Fruit fly (Drosophila melanogaster) whole organism, pupa: Measurements from ENCODE around the gene CG9593.

Experiments used
- CG10348 ChIP-seq: fragments of 200-800 bp; sonication (Bioruptor generic); IDR thresholded peaks from 2 replicates; pipeline ENCODE4 v1.3.6; 2022; ENCODE audit warnings: missing biosample characterization, missing genetic modification characterization
- CG12605 ChIP-seq: fragments of 200-800 bp; sonication (Bioruptor generic); IDR thresholded peaks from 2 replicates; pipeline ENCODE4 v1.3.6; 2022; ENCODE audit warnings: missing biosample characterization, missing genetic modification characterization
- CG13204 ChIP-seq: fragments of 200-800 bp; sonication (Bioruptor generic); optimal IDR thresholded peaks from 2 replicates; lab custom pipeline; 2018; ENCODE audit warnings: missing biosample characterization, mild to moderate bottlenecking, missing genetic modification characterization, moderate library complexity
- CG14655 ChIP-seq: fragments of 200-800 bp; sonication (Bioruptor generic); optimal IDR thresholded peaks from 3 replicates; lab custom pipeline; 2017; ENCODE audit warnings: mild to moderate bottlenecking, missing biosample characterization, missing genetic modification reagents, missing genetic modification characterization
- CG15710 ChIP-seq: fragments of 200-800 bp; sonication (Bioruptor generic); optimal IDR thresholded peaks from 2 replicates; lab custom pipeline; 2018; ENCODE audit warnings: missing biosample characterization, mild to moderate bottlenecking, missing genetic modification characterization, moderate library complexity
- CG17806 ChIP-seq: fragments of 200-800 bp; sonication (Bioruptor generic); optimal IDR thresholded peaks from 2 replicates; lab custom pipeline; 2018; ENCODE audit warnings: missing biosample characterization, mild to moderate bottlenecking, missing genetic modification characterization, moderate library complexity
- CG32121 ChIP-seq: fragments of 200-800 bp; sonication (Bioruptor generic); IDR thresholded peaks from 2 replicates; pipeline ENCODE4 v1.3.6; 2022; ENCODE audit warnings: missing biosample characterization, missing genetic modification characterization
- CG34367 ChIP-seq: fragments of 200-800 bp; sonication (Bioruptor generic); optimal IDR thresholded peaks from 2 replicates; lab custom pipeline; 2018; ENCODE audit warnings: missing biosample characterization, mild to moderate bottlenecking, missing genetic modification characterization
- CG4496 ChIP-seq: fragments of 200-800 bp; sonication (Bioruptor generic); IDR thresholded peaks from 3 replicates; pipeline ENCODE4 v1.3.6; 2022; ENCODE audit warnings: missing biosample characterization, missing genetic modification characterization
- CG8159 ChIP-seq: fragments of 200-800 bp; sonication (Bioruptor generic); optimal IDR thresholded peaks from 3 replicates; lab custom pipeline; 2018; ENCODE audit warnings: missing biosample characterization, mild to moderate bottlenecking, missing genetic modification characterization, moderate library complexity
- CG8301 ChIP-seq: fragments of 200-800 bp; sonication (Bioruptor generic); optimal IDR thresholded peaks from 2 replicates; lab custom pipeline; 2018; ENCODE audit warnings: missing biosample characterization, mild to moderate bottlenecking, missing genetic modification characterization
- CG9948 ChIP-seq: fragments of 200-800 bp; sonication (Bioruptor generic); optimal IDR thresholded peaks from 2 replicates; lab custom pipeline; 2018; ENCODE audit warnings: missing biosample characterization, mild to moderate bottlenecking, missing genetic modification characterization, moderate library complexity
- D1 ChIP-seq: fragments of 200-800 bp; sonication (Bioruptor generic); optimal IDR thresholded peaks from 2 replicates; lab custom pipeline; 2018; ENCODE audit warnings: missing biosample characterization, mild to moderate bottlenecking, missing genetic modification characterization, moderate library complexity
- EcR ChIP-seq: fragments of 200-800 bp; sonication (Bioruptor generic); optimal IDR thresholded peaks from 3 replicates; lab custom pipeline; 2019; ENCODE audit warnings: missing biosample characterization, missing genetic modification characterization, mild to moderate bottlenecking, moderate library complexity, missing genetic modification reagents
- Ets98B ChIP-seq: fragments of 200-800 bp; sonication (Bioruptor generic); IDR thresholded peaks from 2 replicates; pipeline ENCODE4 v1.3.6; 2022; ENCODE audit warnings: missing biosample characterization, missing genetic modification characterization
- Pif1A ChIP-seq: fragments of 200-800 bp; sonication (Bioruptor generic); optimal IDR thresholded peaks from 3 replicates; lab custom pipeline; 2016; ENCODE audit warnings: missing biosample characterization, missing genetic modification characterization
- Pif1B ChIP-seq: fragments of 200-800 bp; sonication (Bioruptor generic); optimal IDR thresholded peaks from 3 replicates; lab custom pipeline; 2016; ENCODE audit warnings: missing biosample characterization, missing genetic modification characterization
- Snoo ChIP-seq: fragments of 200-800 bp; sonication (Bioruptor generic); optimal IDR thresholded peaks from 3 replicates; lab custom pipeline; 2017; ENCODE audit warnings: missing biosample characterization, mild to moderate bottlenecking, missing genetic modification characterization, inconsistent platforms
- gl ChIP-seq: fragments of 200-800 bp; sonication (Bioruptor generic); optimal IDR thresholded peaks from 2 replicates; lab custom pipeline; 2018; ENCODE audit warnings: missing biosample characterization, mild to moderate bottlenecking, missing genetic modification characterization
- rn ChIP-seq: fragments of 200-800 bp; sonication (Bioruptor generic); IDR thresholded peaks from 2 replicates; pipeline ENCODE4 v1.3.6; 2022; ENCODE audit warnings: missing biosample characterization, missing genetic modification characterization

CG9593 gene

DNA sequence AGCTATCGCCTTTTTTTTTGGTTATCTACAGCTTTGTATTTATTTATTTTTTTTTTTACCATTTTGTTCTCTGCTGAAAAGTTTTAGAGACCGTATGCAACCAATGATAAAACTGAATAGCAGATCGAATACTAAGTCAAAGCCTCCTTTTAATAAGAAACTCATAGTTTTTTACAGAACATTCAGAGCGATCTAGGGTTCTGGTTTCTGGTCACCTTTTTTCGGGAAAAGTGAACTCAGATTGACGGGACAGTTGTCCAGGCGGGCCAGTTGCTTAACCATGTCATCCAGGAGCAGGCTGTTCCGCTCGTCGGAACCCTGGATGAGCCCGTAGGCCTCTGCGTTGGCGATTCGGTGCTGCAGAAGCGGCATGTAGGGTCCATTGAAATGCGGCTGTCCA, 31.3 kb downstream of the CG9593 start, which contains the start of gene CG43318:
Gene CG43318, minus strand, starts transcription at position 101 of the 400 bp plus-strand sequence.
- TF ChIP-seq CG12605 (GFP tag; lab: Robert Waterston, UW) (no peak), CG4496 (no peak), CG32121 (GFP tag; lab: Robert Waterston, UW) (no peak)

DNA sequence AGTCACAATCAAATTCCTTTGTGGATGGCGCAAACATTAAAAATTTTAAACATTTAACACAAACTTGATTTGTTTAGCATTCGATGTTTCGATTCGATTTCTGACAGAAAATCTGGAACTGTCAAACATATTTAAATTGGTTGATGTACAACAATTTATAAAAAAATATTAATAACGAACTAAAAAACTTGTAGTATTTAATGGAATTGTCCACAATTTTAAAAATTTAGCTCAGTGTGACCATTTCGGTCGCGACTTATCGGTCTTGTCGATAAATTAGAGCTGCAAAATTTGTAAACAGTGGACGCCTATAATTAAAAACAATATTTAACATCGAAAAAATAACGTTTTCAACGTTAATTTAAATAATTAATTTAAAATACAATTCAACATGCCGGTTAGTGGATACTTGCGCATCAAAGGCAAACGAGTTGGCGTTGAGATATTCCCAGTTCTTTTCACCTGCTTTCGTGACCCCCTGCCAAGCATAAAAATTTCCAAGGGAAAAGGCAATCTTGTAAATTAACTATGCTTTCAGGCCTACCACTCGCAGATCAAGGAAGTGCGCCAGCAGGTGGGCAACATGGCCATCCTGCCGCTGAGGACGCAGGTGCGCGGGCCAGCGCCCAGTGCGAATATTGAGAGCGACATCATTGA, 32.4 kb downstream of the CG9593 start, which contains the start of the genes CG43317 and Arpc3A:
Gene CG43317, minus strand, starts transcription at position 51 of the 657 bp plus-strand sequence.
Gene Arpc3A, plus strand, starts transcription at position 274 of the 657 bp plus-strand sequence.
- TF ChIP-seq D1 (no peak), Snoo (tag; lab: Kevin White, UChicago) (no peak), EcR (no peak), CG15710 (tag; lab: Kevin White, UChicago) (no peak), CG8301 (tag; lab: Kevin White, UChicago) (no peak), CG17806 (tag; lab: Kevin White, UChicago) (no peak), CG13204 (GFP tag; lab: Kevin White, UChicago) (no peak), CG14655 (GFP tag; lab: Kevin White, UChicago) (no peak), gl (no peak), CG32121 (GFP tag; lab: Robert Waterston, UW) (no peak), rn (GFP tag; lab: Robert Waterston, UW) (no peak), CG9948 (tag; lab: Kevin White, UChicago) (no peak), Pif1B (GFP tag; lab: Kevin White, UChicago) (no peak)

DNA sequence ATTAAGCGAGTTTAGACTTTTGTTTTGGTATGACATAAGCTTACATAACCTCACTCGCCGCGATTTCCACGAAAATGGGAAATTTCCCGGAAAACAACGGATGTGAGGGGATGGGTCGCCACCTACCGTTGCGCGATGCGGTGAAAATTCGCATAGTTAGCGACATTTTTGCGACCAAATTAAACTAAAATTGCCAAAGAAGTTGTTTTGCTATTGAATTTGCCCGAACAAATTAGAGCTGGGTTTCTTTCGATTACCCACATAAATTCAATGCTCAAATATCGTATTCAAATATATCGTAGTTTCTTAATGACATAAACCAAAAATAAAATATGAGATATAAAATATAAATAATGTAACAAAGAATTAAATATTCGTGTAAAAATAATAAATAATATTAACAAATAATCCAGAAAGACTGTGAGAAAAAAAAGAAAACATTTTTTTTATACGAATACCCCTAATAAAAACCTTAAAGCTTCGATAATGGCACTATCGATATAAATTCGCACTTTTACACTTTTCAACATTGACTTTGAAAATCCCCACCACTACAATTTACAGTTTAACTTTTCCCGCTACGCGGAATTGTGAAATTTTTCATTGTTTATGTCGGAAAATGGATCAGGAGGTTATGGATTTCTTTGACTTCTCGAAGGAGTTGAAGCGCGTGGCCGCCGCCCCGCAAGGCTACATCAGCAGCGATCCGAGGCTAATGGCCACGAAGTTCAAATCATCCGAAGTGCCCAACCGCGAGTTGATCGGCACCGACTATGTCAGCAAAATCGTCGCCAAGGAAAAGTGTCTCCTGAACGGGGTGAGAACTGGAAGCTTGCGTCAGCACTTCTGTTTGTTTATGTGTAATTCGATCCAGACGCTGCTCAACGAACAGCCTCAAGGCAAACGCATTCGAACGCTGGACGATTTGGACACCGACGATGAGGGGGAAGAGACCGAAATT, 35.1 kb downstream of the CG9593 start, which contains the start of the genes ND-23 and spn-E:
Gene ND-23, minus strand, starts transcription at position 254 of the 961 bp plus-strand sequence.
Gene spn-E, plus strand, starts transcription at position 556 of the 961 bp plus-strand sequence.
- TF ChIP-seq CG4496 (0 out of 3 replicates have a peak, but pooled peaks have one; percentile 7), CG13204 (GFP tag; lab: Kevin White, UChicago) (no peak), CG15710 (tag; lab: Kevin White, UChicago) (peak; percentile 39), CG17806 (tag; lab: Kevin White, UChicago) (peak; percentile 14), rn (GFP tag; lab: Robert Waterston, UW) (no peak), Ets98B (no peak), Pif1A (GFP tag; lab: Kevin White, UChicago) (no peak)

DNA sequence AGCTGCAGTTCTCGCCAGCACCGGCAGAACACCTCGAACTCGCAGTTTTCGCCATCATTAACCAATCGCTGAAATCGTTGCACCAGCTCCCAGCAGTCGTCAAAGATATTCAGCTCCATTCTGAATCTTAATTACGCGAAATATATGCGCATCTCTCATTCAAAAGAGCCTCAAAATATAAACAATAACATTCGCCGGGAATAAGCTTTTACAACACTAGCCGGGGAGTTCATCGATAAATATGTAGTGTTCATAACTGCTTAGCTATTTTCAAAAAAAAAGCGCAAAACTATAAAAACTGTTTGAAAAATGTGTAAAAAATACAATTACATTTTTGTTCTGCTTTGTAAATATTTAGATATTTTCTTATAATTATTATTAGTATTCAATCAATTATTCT, 37.2 kb downstream of the CG9593 start, which contains the start of gene Pbp45:
Gene Pbp45, minus strand, starts transcription at position 222 of the 400 bp plus-strand sequence.
- TF ChIP-seq Pif1A (GFP tag; lab: Kevin White, UChicago) (no peak), CG34367 (tag; lab: Kevin White, UChicago) (no peak), Pif1B (GFP tag; lab: Kevin White, UChicago) (no peak), D1 (no peak), CG10348 (GFP tag; lab: Robert Waterston, UW) (no peak), CG9948 (tag; lab: Kevin White, UChicago) (no peak), CG17806 (tag; lab: Kevin White, UChicago) (no peak), gl (no peak), CG14655 (GFP tag; lab: Kevin White, UChicago) (no peak), rn (GFP tag; lab: Robert Waterston, UW) (no peak), Ets98B (no peak), CG4496 (no peak), Snoo (tag; lab: Kevin White, UChicago) (no peak), CG12605 (GFP tag; lab: Robert Waterston, UW) (no peak), CG32121 (GFP tag; lab: Robert Waterston, UW) (no peak), CG8159 (no peak), CG8301 (tag; lab: Kevin White, UChicago) (no peak), CG15710 (tag; lab: Kevin White, UChicago) (no peak), EcR (no peak), CG13204 (GFP tag; lab: Kevin White, UChicago) (no peak)

DNA sequence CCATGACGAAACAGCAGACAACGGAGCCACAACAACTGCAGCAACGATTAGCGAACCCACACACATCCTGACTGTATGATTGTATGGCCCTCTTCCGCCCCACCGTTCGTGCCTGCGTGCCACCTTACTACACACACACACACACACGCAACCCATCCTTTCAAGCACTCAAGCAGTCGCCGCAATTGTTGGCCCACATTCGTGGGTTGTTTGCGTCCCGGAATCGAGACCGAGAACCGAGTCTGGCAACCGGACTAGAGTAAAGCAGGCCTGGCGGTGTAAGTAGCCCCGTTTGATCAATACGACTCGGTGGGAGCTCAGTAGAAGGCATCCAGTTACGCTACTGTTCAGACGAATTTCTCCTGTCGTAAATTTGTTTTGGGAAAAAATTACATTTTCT, 44.2 kb downstream of the CG9593 start, which contains the start of gene CG4546:
Gene CG4546, plus strand, starts transcription at position 301 of the 400 bp plus-strand sequence.
- no peak for TF ChIP-seq Pif1B (GFP tag; lab: Kevin White, UChicago)
- TF ChIP-seq CG4496, result 0 out of 3 replicates have a peak, but pooled peaks have one; percentile 23

DNA sequence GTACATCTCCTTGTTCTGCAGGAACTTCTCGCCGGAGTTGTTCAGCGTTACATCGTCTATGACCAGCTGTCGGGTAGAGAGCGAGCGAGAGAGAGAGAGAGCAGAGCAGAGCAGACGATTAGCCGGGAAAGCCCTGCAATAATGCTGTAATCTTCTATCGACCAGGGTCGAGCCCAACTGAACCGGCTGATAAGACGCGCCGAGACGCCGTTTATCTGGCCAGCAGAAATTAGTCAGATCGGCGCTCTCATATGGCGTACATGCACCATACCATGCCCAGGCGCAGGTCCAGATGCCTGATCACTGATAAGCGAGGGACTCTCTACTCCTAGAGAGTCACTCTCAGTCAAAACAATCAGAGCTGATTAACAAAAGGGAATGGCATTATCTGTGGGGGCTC, 49.8 kb downstream of the CG9593 start:
- TF ChIP-seq CG14655 (GFP tag; lab: Kevin White, UChicago) (no peak), EcR (peak; percentile 70)
- TF ChIP-seq, all 21 proteins: peak for 1
